Worm (Caenorhabditis elegans) whole organism, mixed stage, embryonic: Measurements from ENCODE around the gene F56H11.2.

Source experiments
- blmp-1 ChIP-seq: fragments of 150-350 bp; optimal IDR thresholded peaks from 2 replicates; lab custom pipeline; 2014; ENCODE audit warnings: missing biosample characterization, missing genetic modification characterization
- lin-13 ChIP-seq: fragments of 150-350 bp; optimal IDR thresholded peaks from 2 replicates; lab custom pipeline; 2014; ENCODE audit warnings: missing biosample characterization, missing genetic modification characterization
- mab-5 ChIP-seq: fragments of 150-350 bp; optimal IDR thresholded peaks from 2 replicates; lab custom pipeline; 2014; ENCODE audit warnings: missing biosample characterization, missing genetic modification characterization
- nhr-76 ChIP-seq: sonication (generic microtip); optimal IDR thresholded peaks from 2 replicates; lab custom pipeline; 2017; ENCODE audit warnings: missing biosample characterization, missing genetic modification characterization
- snpc-4 ChIP-seq: fragments of 150-350 bp; optimal IDR thresholded peaks from 2 replicates; lab custom pipeline; 2014; ENCODE audit warnings: missing biosample characterization, missing genetic modification characterization
- sptf-1 ChIP-seq: sonication (generic microtip); optimal IDR thresholded peaks from 2 replicates; lab custom pipeline; 2017; ENCODE audit warnings: mild to moderate bottlenecking, missing genetic modification characterization, moderate library complexity, missing compliant biosample characterization
- unc-62 ChIP-seq: fragments of 150-350 bp; optimal IDR thresholded peaks from 2 replicates; lab custom pipeline; 2014; ENCODE audit warnings: missing biosample characterization, missing genetic modification reagents, missing genetic modification characterization

ce11 chrIV:9537500-9537899, 4.5 kb upstream of the F56H11.2 start:
- TF ChIP-seq unc-62 (GFP tag; lab: Kevin White, UChicago) (no peak), mab-5 (tag; lab: Kevin White, UChicago) (no peak), nhr-76 (tag; lab: Kevin White, UChicago) (no peak), blmp-1 (tag; lab: Kevin White, UChicago) (no peak), sptf-1 (tag; lab: Kevin White, UChicago) (no peak), lin-13 (no peak), snpc-4 (no peak)
